Worm (Caenorhabditis elegans) whole organism, L1 larva: ENCODE data around the gene swt-2.

Source experiments
- C04F5.9 ChIP-seq: sonication (generic microtip); optimal IDR thresholded peaks from 2 replicates; lab custom pipeline; 2016; ENCODE audit warnings: missing genetic modification characterization, missing compliant biosample characterization
- F16B12.6 ChIP-seq: fragments of 150-350 bp; optimal IDR thresholded peaks from 2 replicates; lab custom pipeline; 2014; ENCODE audit warnings: missing biosample characterization, missing genetic modification characterization
- Y116A8C.19 ChIP-seq: sonication (generic microtip); optimal IDR thresholded peaks from 2 replicates; lab custom pipeline; 2016; ENCODE audit warnings: missing compliant biosample characterization, missing genetic modification characterization, borderline replicate concordance
- aha-1 ChIP-seq: fragments of 150-350 bp; optimal IDR thresholded peaks from 2 replicates; lab custom pipeline; 2014; ENCODE audit warnings: missing biosample characterization, missing genetic modification characterization
- blmp-1 ChIP-seq: fragments of 150-350 bp; optimal IDR thresholded peaks from 2 replicates; lab custom pipeline; 2014; ENCODE audit warnings: missing biosample characterization, missing genetic modification characterization
- ceh-63 ChIP-seq: fragments of 200-800 bp; sonication (Bioruptor generic); optimal IDR thresholded peaks from 2 replicates; lab custom pipeline; 2018; ENCODE audit warnings: mild to moderate bottlenecking, missing genetic modification characterization, missing compliant biosample characterization
- ceh-82 ChIP-seq, 3 experiments: fragments of 150-350 bp in 1 of 3; sonication (generic microtip) in 2 of 3; optimal IDR thresholded peaks; 2 replicates each; lab custom pipeline; 2014 to 2017; ENCODE audit warnings: missing biosample characterization in 3 of 3, missing genetic modification characterization in 3 of 3
- dsc-1 ChIP-seq: sonication (generic microtip); optimal IDR thresholded peaks from 2 replicates; lab custom pipeline; 2016; ENCODE audit warnings: mild to moderate bottlenecking, missing genetic modification characterization, missing compliant biosample characterization
- efl-1 ChIP-seq, 4 experiments: fragments of 150-350 bp; optimal IDR thresholded peaks in 3 of 4; peaks in 1 of 4; 1 replicate in 1 of 4; 2 replicates in 3 of 4; lab custom pipeline; 2014; ENCODE audit warnings: missing biosample characterization in 2 of 4, missing genetic modification characterization in 2 of 4, missing genetic modification reagents in 2 of 4
- egl-27 ChIP-seq, 2 experiments: fragments of 150-350 bp in 1 of 2; sonication (generic microtip); optimal IDR thresholded peaks; 3 replicates each; lab custom pipeline; 2017 to 2018; ENCODE audit warnings: missing biosample characterization in 2 of 2, missing genetic modification characterization in 2 of 2, missing genetic modification reagents in 2 of 2
- elt-2 ChIP-seq: sonication (generic microtip); optimal IDR thresholded peaks from 2 replicates; lab custom pipeline; 2016; ENCODE audit warnings: missing genetic modification characterization, mild to moderate bottlenecking, inconsistent platforms, missing compliant biosample characterization, missing genetic modification reagents
- elt-3 ChIP-seq, 6 experiments: fragments of 150-350 bp in 1 of 6; sonication (generic microtip); optimal IDR thresholded peaks; 2 replicates each; lab custom pipeline; 2017 to 2018; ENCODE audit warnings: missing biosample characterization in 6 of 6, missing genetic modification characterization in 6 of 6, inconsistent platforms in 1 of 6
- fkh-10 ChIP-seq: sonication (generic microtip); optimal IDR thresholded peaks from 2 replicates; lab custom pipeline; 2017; ENCODE audit warnings: missing biosample characterization, missing genetic modification reagents, missing genetic modification characterization
- fkh-8 ChIP-seq: sonication (generic microtip); optimal IDR thresholded peaks from 2 replicates; lab custom pipeline; 2016; ENCODE audit warnings: mild to moderate bottlenecking, missing genetic modification characterization, missing compliant biosample characterization
- grh-1 ChIP-seq: fragments of 200-800 bp; sonication (Bioruptor generic); IDR thresholded peaks from 2 replicates; pipeline ENCODE4 v1.3.6; 2022; ENCODE audit warnings: missing genetic modification reagents, missing genetic modification characterization, missing compliant biosample characterization
- hlh-4 ChIP-seq: sonication (generic microtip); optimal IDR thresholded peaks from 2 replicates; lab custom pipeline; 2016; ENCODE audit warnings: mild to moderate bottlenecking, missing genetic modification characterization, missing compliant biosample characterization
- irx-1 ChIP-seq: sonication (generic microtip); optimal IDR thresholded peaks from 2 replicates; lab custom pipeline; 2016; ENCODE audit warnings: missing genetic modification characterization, missing compliant biosample characterization
- isw-1 ChIP-seq: fragments of 200-800 bp; sonication (Bioruptor generic); IDR thresholded peaks from 2 replicates; pipeline ENCODE4 v1.3.6; 2022; ENCODE audit warnings: missing genetic modification characterization, missing compliant biosample characterization
- lin-14 ChIP-seq: fragments of 200-800 bp; sonication (Bioruptor generic); optimal IDR thresholded peaks from 2 replicates; lab custom pipeline; 2018; ENCODE audit warnings: mild to moderate bottlenecking, missing genetic modification characterization, moderate library complexity, missing compliant biosample characterization
- lin-15B ChIP-seq: fragments of 150-350 bp; sonication (generic microtip); optimal IDR thresholded peaks from 3 replicates; lab custom pipeline; 2014; ENCODE audit warnings: missing biosample characterization, missing genetic modification characterization
- lin-35 ChIP-seq, 2 experiments: fragments of 150-350 bp; optimal IDR thresholded peaks; 2 replicates each; lab custom pipeline; 2014; ENCODE audit warnings: missing biosample characterization in 2 of 2, missing genetic modification characterization in 2 of 2, missing genetic modification reagents in 2 of 2
- lir-3 ChIP-seq: sonication (generic microtip); optimal IDR thresholded peaks from 2 replicates; lab custom pipeline; 2016; ENCODE audit warnings: mild to moderate bottlenecking, missing genetic modification characterization, moderate library complexity, missing compliant biosample characterization; ENCODE audit not compliant: poor library complexity
- lsy-2 ChIP-seq, 2 experiments: fragments of 150-350 bp; optimal IDR thresholded peaks; 2 replicates each; lab custom pipeline; 2014; ENCODE audit warnings: missing biosample characterization in 2 of 2, missing genetic modification characterization in 2 of 2
- mdl-1 ChIP-seq, 2 experiments: fragments of 150-350 bp; optimal IDR thresholded peaks; 2 replicates each; lab custom pipeline; 2014 to 2017; ENCODE audit warnings: missing biosample characterization in 2 of 2, missing genetic modification characterization in 2 of 2, inconsistent platforms in 1 of 2
- mef-2 ChIP-seq: fragments of 150-350 bp; optimal IDR thresholded peaks from 2 replicates; lab custom pipeline; 2014; ENCODE audit warnings: missing biosample characterization, missing genetic modification characterization
- nhr-11 ChIP-seq: fragments of 150-350 bp; optimal IDR thresholded peaks from 2 replicates; lab custom pipeline; 2014; ENCODE audit warnings: missing biosample characterization, missing genetic modification characterization
- nhr-237 ChIP-seq: fragments of 150-350 bp; optimal IDR thresholded peaks from 2 replicates; lab custom pipeline; 2014; ENCODE audit warnings: missing biosample characterization, missing genetic modification characterization
- nhr-84 ChIP-seq: sonication (generic microtip); optimal IDR thresholded peaks from 2 replicates; lab custom pipeline; 2017; ENCODE audit warnings: missing biosample characterization, missing genetic modification characterization
- nhr-90 ChIP-seq: sonication (generic microtip); optimal IDR thresholded peaks from 2 replicates; lab custom pipeline; 2016; ENCODE audit warnings: mild to moderate bottlenecking, missing genetic modification characterization, missing compliant biosample characterization; ENCODE audit not compliant: poor library complexity
- pqm-1 ChIP-seq: sonication (generic microtip); optimal IDR thresholded peaks from 3 replicates; lab custom pipeline; 2017; ENCODE audit warnings: missing biosample characterization, missing genetic modification characterization
- skn-1 ChIP-seq: fragments of 150-350 bp; optimal IDR thresholded peaks from 2 replicates; lab custom pipeline; 2014; ENCODE audit warnings: missing biosample characterization, missing genetic modification characterization
- snu-23 ChIP-seq: sonication (generic microtip); optimal IDR thresholded peaks from 2 replicates; lab custom pipeline; 2016; ENCODE audit warnings: missing genetic modification characterization, missing compliant biosample characterization
- sup-37 ChIP-seq: fragments of 200-800 bp; sonication (Bioruptor generic); optimal IDR thresholded peaks from 2 replicates; lab custom pipeline; 2018; ENCODE audit warnings: mild to moderate bottlenecking, missing genetic modification characterization, missing compliant biosample characterization
- swsn-7 ChIP-seq: sonication (generic microtip); optimal IDR thresholded peaks from 2 replicates; lab custom pipeline; 2016; ENCODE audit warnings: missing genetic modification characterization, missing compliant biosample characterization
- unc-30 ChIP-seq: sonication (generic microtip); optimal IDR thresholded peaks from 2 replicates; lab custom pipeline; 2017; ENCODE audit warnings: missing biosample characterization, missing genetic modification characterization
- unc-86 ChIP-seq: sonication (generic microtip); optimal IDR thresholded peaks from 2 replicates; lab custom pipeline; 2016; ENCODE audit warnings: missing genetic modification characterization, missing compliant biosample characterization
- unc-98 ChIP-seq: fragments of 200-800 bp; sonication (Bioruptor generic); IDR thresholded peaks from 2 replicates; pipeline ENCODE4 v1.3.6; 2022; ENCODE audit warnings: missing genetic modification characterization, missing compliant biosample characterization
- vab-15 ChIP-seq: sonication (generic microtip); optimal IDR thresholded peaks from 2 replicates; lab custom pipeline; 2017; ENCODE audit warnings: missing genotype, mild to moderate bottlenecking, missing genetic modification characterization, missing compliant biosample characterization
- zag-1 ChIP-seq: fragments of 150-350 bp; optimal IDR thresholded peaks from 2 replicates; lab custom pipeline; 2014; ENCODE audit warnings: missing biosample characterization, missing genetic modification characterization
- ztf-4 ChIP-seq: fragments of 150-350 bp; optimal IDR thresholded peaks from 2 replicates; lab custom pipeline; 2014; ENCODE audit warnings: missing biosample characterization, missing genetic modification characterization

The swt-2 gene

DNA sequence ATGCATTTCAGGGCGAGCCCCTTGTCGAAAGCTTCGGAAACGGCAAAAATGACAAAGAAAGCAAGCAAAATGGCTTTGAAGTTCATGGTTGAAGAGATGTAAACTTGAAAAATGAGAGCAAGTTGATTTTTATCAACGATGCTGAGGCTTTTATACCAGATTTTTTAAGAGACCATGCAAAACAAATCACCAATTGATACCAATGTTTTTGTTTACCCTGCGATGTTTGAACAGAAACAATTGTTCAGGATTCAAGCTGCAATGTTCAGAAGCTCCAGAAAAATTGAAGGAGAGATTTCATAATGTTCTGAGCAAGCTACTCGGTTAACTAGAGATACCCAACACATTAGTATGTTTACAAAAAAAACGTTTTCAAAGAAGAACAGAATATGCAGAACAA is 7.7 kb upstream of the swt-2 start, which contains the start of gene C54F6.15:
C54F6.15 (minus strand) TSS at position 101 of the 400 bp plus-strand sequence.
- no peak for TF ChIP-seq nhr-90 (tag; lab: Kevin White, UChicago)
- TF ChIP-seq lir-3 (tag; lab: Kevin White, UChicago): no peak
- TF ChIP-seq F16B12.6 (tag; lab: Kevin White, UChicago): no peak
- TF ChIP-seq elt-2 (tag; lab: Kevin White, UChicago): no peak
- TF ChIP-seq lin-14 (GFP tag; lab: Kevin White, UChicago): no peak
- no peak for TF ChIP-seq lin-15B
- no peak for TF ChIP-seq nhr-237
- no peak for TF ChIP-seq aha-1 (tag; lab: Kevin White, UChicago)
- TF ChIP-seq ceh-63 (GFP tag; lab: Kevin White, UChicago): no peak
- TF ChIP-seq swsn-7 (tag; lab: Kevin White, UChicago): no peak
- TF ChIP-seq ztf-4 (tag; lab: Kevin White, UChicago): no peak

DNA sequence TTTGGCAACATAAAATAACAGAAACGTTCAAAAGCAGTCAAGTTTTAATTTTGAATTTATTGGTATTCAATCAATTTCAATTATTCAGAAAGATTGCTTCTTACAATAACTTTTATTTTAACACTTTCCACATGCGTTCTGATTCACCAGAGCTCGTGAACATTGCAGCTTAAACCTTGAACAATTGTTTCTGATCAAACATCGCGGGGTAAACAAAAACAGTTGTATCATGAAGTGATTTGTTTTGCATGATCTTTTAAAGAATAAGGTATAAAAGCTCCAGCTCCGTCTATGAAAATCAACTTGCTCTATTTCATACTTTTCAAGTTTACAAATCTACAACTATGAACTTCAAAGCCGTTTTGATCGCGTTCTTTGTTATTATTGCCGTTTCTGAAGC is 6.5 kb upstream of the swt-2 start, which contains the start of gene C54F6.6:
C54F6.6 (plus strand) TSS at position 301 of the 400 bp plus-strand sequence.
- TF ChIP-seq blmp-1 (tag; lab: Kevin White, UChicago) (no peak), elt-2 (tag; lab: Kevin White, UChicago) (no peak), ceh-82 (tag; optimal IDR thresholded peaks at IDR 0.05; lab: Kevin White, UChicago) (no peak), fkh-8 (tag; lab: Kevin White, UChicago) (no peak), nhr-11 (no peak), F16B12.6 (tag; lab: Kevin White, UChicago) (no peak)

DNA sequence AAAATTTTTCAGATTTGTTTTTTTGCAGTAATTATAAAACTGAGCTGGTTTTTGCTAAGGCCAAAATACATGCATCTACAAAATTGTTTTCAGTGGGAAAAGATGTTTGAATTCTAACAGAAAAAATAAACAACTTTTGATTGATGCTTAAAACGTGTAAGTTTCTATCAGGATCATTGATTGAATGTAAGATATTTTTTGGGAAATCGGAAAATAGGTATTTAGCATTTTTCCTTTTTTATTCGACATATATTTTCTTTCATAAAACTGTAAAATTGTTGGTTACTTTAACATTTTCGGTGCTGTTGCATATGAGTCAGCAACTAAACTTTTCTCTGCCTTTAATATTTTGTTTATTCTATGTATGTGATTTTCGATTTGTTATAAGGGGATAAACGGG is 5.5 kb upstream of the swt-2 start, which contains the start of gene C54F6.20:
C54F6.20 (plus strand) TSS at position 301 of the 400 bp plus-strand sequence.
- TF ChIP-seq C04F5.9 (tag; lab: Kevin White, UChicago) (no peak), efl-1 (optimal IDR thresholded peaks at IDR 0.05; lab: Kevin White, UChicago) (no peak), efl-1 (GFP tag; optimal IDR thresholded peaks at IDR 0.05 in 1 of 2; lab: Kevin White, UChicago) (peak in 1 of 2 experiments; percentile 54)

DNA sequence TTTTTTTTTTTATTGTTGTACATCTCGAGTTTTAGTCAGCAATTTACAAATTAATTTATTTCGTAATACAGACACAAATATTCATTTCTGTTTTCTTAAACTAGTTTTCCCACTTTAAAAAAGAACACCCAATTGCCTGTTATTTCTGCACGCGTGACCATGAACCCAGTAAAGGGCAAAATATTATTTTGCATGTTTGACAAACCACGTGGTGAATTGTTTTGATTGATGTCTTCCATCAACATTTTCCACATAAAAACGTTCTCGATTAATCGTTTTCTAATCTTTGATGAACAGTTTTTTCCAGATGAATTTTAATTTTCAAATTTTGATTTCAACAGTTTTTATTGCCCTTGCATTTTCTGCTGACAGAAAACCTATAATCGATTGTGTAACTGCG is 4.2 kb upstream of the swt-2 start, which contains the start of gene C54F6.18:
C54F6.18 (plus strand) TSS at position 301 of the 400 bp plus-strand sequence.
- TF ChIP-seq lin-35 (GFP tag; optimal IDR thresholded peaks at IDR 0.05; lab: Kevin White, UChicago): no peak
- TF ChIP-seq skn-1 (tag; lab: Kevin White, UChicago): no peak
- no peak for TF ChIP-seq Y116A8C.19 (tag; lab: Kevin White, UChicago)
- TF ChIP-seq grh-1: no peak
- no peak for TF ChIP-seq snu-23 (GFP tag; lab: Kevin White, UChicago)
- no peak for TF ChIP-seq unc-30 (tag; lab: Kevin White, UChicago)
- TF ChIP-seq F16B12.6 (tag; lab: Kevin White, UChicago): no peak
- no peak for TF ChIP-seq lsy-2 (tag; optimal IDR thresholded peaks at IDR 0.05; lab: Kevin White, UChicago)
- TF ChIP-seq hlh-4 (tag; lab: Kevin White, UChicago): no peak
- no peak for TF ChIP-seq irx-1
- no peak for TF ChIP-seq mef-2 (tag; lab: Kevin White, UChicago)
- no peak for TF ChIP-seq mdl-1 (tag; optimal IDR thresholded peaks at IDR 0.05; lab: Kevin White, UChicago)
- TF ChIP-seq dsc-1: no peak
- no peak for TF ChIP-seq isw-1 (GFP tag; lab: Robert Waterston, UW)
- no peak for TF ChIP-seq vab-15 (tag; lab: Kevin White, UChicago)
- no peak for TF ChIP-seq zag-1
- no peak for TF ChIP-seq sup-37 (GFP tag; lab: Kevin White, UChicago)
- no peak for TF ChIP-seq nhr-84 (tag; lab: Kevin White, UChicago)
- no peak for TF ChIP-seq elt-2 (tag; lab: Kevin White, UChicago)
- TF ChIP-seq, all 84 proteins: peak for 0

DNA sequence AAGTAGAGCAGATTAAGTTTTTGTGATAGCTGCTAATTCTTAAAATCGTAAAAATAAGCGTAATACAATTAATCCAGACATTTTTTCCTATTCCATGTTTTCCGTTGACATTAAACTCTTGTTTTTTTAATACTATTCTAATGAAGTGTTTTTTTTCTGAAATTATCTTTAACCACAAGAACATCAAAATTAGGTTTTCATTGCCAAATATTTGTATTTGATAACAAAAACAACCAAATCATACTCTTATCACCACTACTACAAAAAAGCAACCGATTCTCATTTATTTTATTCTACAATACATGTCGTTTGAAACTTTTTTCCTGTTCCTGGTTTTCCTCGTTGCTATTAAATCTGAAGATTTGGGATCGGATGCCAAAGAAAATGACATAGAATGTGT is 2.8 kb upstream of the swt-2 start, which contains the start of gene C54F6.17:
C54F6.17 (plus strand) TSS at position 301 of the 400 bp plus-strand sequence.
- TF ChIP-seq ztf-4 (tag; lab: Kevin White, UChicago) (no peak), C04F5.9 (tag; lab: Kevin White, UChicago) (no peak), pqm-1 (tag; lab: Kevin White, UChicago) (no peak), unc-86 (no peak), fkh-10 (GFP tag; lab: Kevin White, UChicago) (no peak), snu-23 (GFP tag; lab: Kevin White, UChicago) (no peak), fkh-8 (tag; lab: Kevin White, UChicago) (no peak), egl-27 (tag; optimal IDR thresholded peaks at IDR 0.05; lab: Kevin White, UChicago) (no peak), ceh-63 (GFP tag; lab: Kevin White, UChicago) (no peak), elt-3 (tag; optimal IDR thresholded peaks at IDR 0.05; lab: Kevin White, UChicago) (no peak), unc-98 (no peak)
